Fruit fly (Drosophila melanogaster) whole organism, embryonic: Measurements from ENCODE around the gene Tis11.

Experiments
- ATbp ChIP-seq: fragments of 200-800 bp; sonication (Bioruptor generic); optimal IDR thresholded peaks from 2 replicates; lab custom pipeline; 2017; ENCODE audit warnings: missing biosample characterization, mild to moderate bottlenecking, missing genetic modification characterization, missing genetic modification reagents
- CG11085 ChIP-seq: fragments of 200-800 bp; sonication (Bioruptor generic); IDR thresholded peaks from 2 replicates; pipeline ENCODE4 v1.3.6; 2022; ENCODE audit warnings: missing biosample characterization, missing genetic modification characterization
- CG11398 ChIP-seq: fragments of 200-800 bp; sonication (Bioruptor generic); optimal IDR thresholded peaks from 2 replicates; lab custom pipeline; 2016; ENCODE audit warnings: missing biosample characterization, missing genetic modification characterization
- CG12219 ChIP-seq: fragments of 200-800 bp; sonication (Bioruptor generic); optimal IDR thresholded peaks from 3 replicates; lab custom pipeline; 2018; ENCODE audit warnings: missing biosample characterization, mild to moderate bottlenecking, missing genetic modification characterization
- CG12744 ChIP-seq: fragments of 200-800 bp; sonication (Bioruptor generic); optimal IDR thresholded peaks from 2 replicates; lab custom pipeline; 2016; ENCODE audit warnings: missing biosample characterization, missing genetic modification characterization
- CG12769 ChIP-seq: fragments of 200-800 bp; sonication (Bioruptor generic); optimal IDR thresholded peaks from 2 replicates; lab custom pipeline; 2019; ENCODE audit warnings: missing biosample characterization, mild to moderate bottlenecking, missing genetic modification characterization, moderate library complexity
- CG13296 ChIP-seq: fragments of 200-800 bp; sonication (Bioruptor generic); optimal IDR thresholded peaks from 3 replicates; lab custom pipeline; 2018; ENCODE audit warnings: missing biosample characterization, mild to moderate bottlenecking, missing genetic modification characterization
- CG13894 ChIP-seq: fragments of 200-800 bp; sonication (Bioruptor generic); optimal IDR thresholded peaks from 3 replicates; lab custom pipeline; 2018; ENCODE audit warnings: missing biosample characterization, mild to moderate bottlenecking, missing genetic modification characterization, moderate library complexity
- CG14441 ChIP-seq: fragments of 200-800 bp; sonication (Bioruptor generic); IDR thresholded peaks from 2 replicates; pipeline ENCODE4 v1.3.6; 2022; ENCODE audit warnings: missing biosample characterization, missing genetic modification characterization
- CG14667 ChIP-seq: fragments of 200-800 bp; sonication (Bioruptor generic); IDR thresholded peaks from 2 replicates; pipeline ENCODE4 v1.3.6; 2022; ENCODE audit warnings: missing biosample characterization, missing genetic modification characterization
- CG15601 ChIP-seq: fragments of 200-800 bp; sonication (Bioruptor generic); optimal IDR thresholded peaks from 3 replicates; lab custom pipeline; 2019; ENCODE audit warnings: missing biosample characterization, mild to moderate bottlenecking, missing genetic modification characterization, moderate library complexity
- CG16815 ChIP-seq: fragments of 200-800 bp; sonication (Bioruptor generic); optimal IDR thresholded peaks from 3 replicates; lab custom pipeline; 2017; ENCODE audit warnings: missing biosample characterization, mild to moderate bottlenecking, missing genetic modification characterization
- CG17359 ChIP-seq: fragments of 200-800 bp; sonication (Bioruptor generic); optimal IDR thresholded peaks from 3 replicates; lab custom pipeline; 2018; ENCODE audit warnings: missing biosample characterization, mild to moderate bottlenecking, missing genetic modification characterization, moderate library complexity
- CG17385 ChIP-seq: fragments of 200-800 bp; sonication (Bioruptor generic); optimal IDR thresholded peaks from 3 replicates; lab custom pipeline; 2018; ENCODE audit warnings: missing biosample characterization, mild to moderate bottlenecking, missing genetic modification characterization
- CG34422 ChIP-seq: fragments of 200-800 bp; sonication (Bioruptor generic); IDR thresholded peaks from 3 replicates; pipeline ENCODE4 v1.3.6; 2022; ENCODE audit warnings: missing biosample characterization, missing genetic modification characterization
- CG3838 ChIP-seq: fragments of 200-800 bp; sonication (Bioruptor generic); optimal IDR thresholded peaks from 3 replicates; lab custom pipeline; 2016; ENCODE audit warnings: missing biosample characterization, missing genetic modification characterization
- CG42726 ChIP-seq: fragments of 200-800 bp; sonication (Bioruptor generic); IDR thresholded peaks from 2 replicates; pipeline ENCODE4 v1.3.6; 2022; ENCODE audit warnings: missing biosample characterization, missing genetic modification characterization; ENCODE audit not compliant: partially characterized antibody
- CG4328 ChIP-seq: fragments of 200-800 bp; sonication (Bioruptor generic); optimal IDR thresholded peaks from 3 replicates; lab custom pipeline; 2017; ENCODE audit warnings: missing biosample characterization, missing genetic modification reagents, missing genetic modification characterization
- CG43689 ChIP-seq: fragments of 200-800 bp; sonication (Bioruptor generic); IDR thresholded peaks from 2 replicates; pipeline ENCODE4 v1.3.6; 2022; ENCODE audit warnings: missing biosample characterization, missing genetic modification characterization
- CG4617 ChIP-seq: fragments of 200-800 bp; sonication (Bioruptor generic); optimal IDR thresholded peaks from 3 replicates; lab custom pipeline; 2016; ENCODE audit warnings: missing biosample characterization, missing genetic modification characterization, borderline replicate concordance
- CG6854 ChIP-seq: fragments of 200-800 bp; sonication (Bioruptor generic); optimal IDR thresholded peaks from 3 replicates; lab custom pipeline; 2017; ENCODE audit warnings: missing biosample characterization, mild to moderate bottlenecking, missing genetic modification characterization
- CG7987 ChIP-seq: fragments of 200-800 bp; sonication (Bioruptor generic); optimal IDR thresholded peaks from 2 replicates; lab custom pipeline; 2018; ENCODE audit warnings: missing biosample characterization, mild to moderate bottlenecking, missing genetic modification characterization, moderate library complexity
- Chrac-16 ChIP-seq: fragments of 200-800 bp; sonication (Bioruptor generic); optimal IDR thresholded peaks from 3 replicates; lab custom pipeline; 2016; ENCODE audit warnings: missing biosample characterization, missing genetic modification characterization
- Dfd ChIP-seq, 2 experiments: fragments of >200 bp; optimal IDR thresholded peaks; 2 replicates each; lab custom pipeline; 2017; ENCODE audit warnings: missing biosample characterization in 2 of 2, missing genetic modification characterization in 2 of 2
- Doc2 ChIP-seq: fragments of 200-800 bp; sonication (Bioruptor generic); IDR thresholded peaks from 2 replicates; pipeline ENCODE4 v1.3.6; 2022; ENCODE audit warnings: missing biosample characterization, missing genetic modification characterization
- Doc3 ChIP-seq: fragments of 200-800 bp; sonication (Bioruptor generic); IDR thresholded peaks from 3 replicates; pipeline ENCODE4 v1.3.6; 2022; ENCODE audit warnings: missing biosample characterization, missing genetic modification characterization; ENCODE audit not compliant: partially characterized antibody
- Fer3 ChIP-seq: fragments of 200-800 bp; sonication (Bioruptor generic); optimal IDR thresholded peaks from 2 replicates; lab custom pipeline; 2018; ENCODE audit warnings: missing biosample characterization, mild to moderate bottlenecking, missing genetic modification characterization, moderate library complexity
- Hr3 ChIP-seq: fragments of 200-800 bp; sonication (Bioruptor generic); optimal IDR thresholded peaks from 3 replicates; lab custom pipeline; 2016; ENCODE audit warnings: missing biosample characterization, missing genetic modification characterization
- Mad ChIP-seq: fragments of 200-800 bp; sonication (Bioruptor generic); optimal IDR thresholded peaks from 2 replicates; lab custom pipeline; 2016; ENCODE audit warnings: missing biosample characterization, missing genetic modification characterization
- Max ChIP-seq: fragments of 200-800 bp; sonication (Bioruptor generic); optimal IDR thresholded peaks from 2 replicates; lab custom pipeline; 2016; ENCODE audit warnings: missing biosample characterization, mild to moderate bottlenecking, missing genetic modification characterization
- Mes4 ChIP-seq: fragments of 200-800 bp; sonication (Bioruptor generic); optimal IDR thresholded peaks from 2 replicates; lab custom pipeline; 2016; ENCODE audit warnings: missing biosample characterization, missing genetic modification characterization
- Myb ChIP-seq: fragments of 200-800 bp; sonication (Bioruptor generic); optimal IDR thresholded peaks from 2 replicates; lab custom pipeline; 2016; ENCODE audit warnings: missing biosample characterization, missing genetic modification characterization
- Nf-YB ChIP-seq: fragments of 200-800 bp; sonication (Bioruptor generic); optimal IDR thresholded peaks from 3 replicates; lab custom pipeline; 2019; ENCODE audit warnings: missing biosample characterization, mild to moderate bottlenecking, missing genetic modification characterization, moderate library complexity
- Nf-YC ChIP-seq: fragments of 200-800 bp; optimal IDR thresholded peaks from 3 replicates; lab custom pipeline; 2019; ENCODE audit warnings: missing biosample characterization, mild to moderate bottlenecking, missing genetic modification characterization, moderate library complexity
- Ravus ChIP-seq: fragments of 200-800 bp; sonication (Bioruptor generic); IDR thresholded peaks from 2 replicates; pipeline ENCODE4 v1.3.6; 2022; ENCODE audit warnings: missing biosample characterization, missing genetic modification characterization
- Tbp ChIP-seq: fragments of >200 bp; optimal IDR thresholded peaks from 2 replicates; lab custom pipeline; 2018; ENCODE audit warnings: missing biosample characterization, missing genetic modification characterization
- ap ChIP-seq: fragments of 200-800 bp; sonication (Bioruptor generic); IDR thresholded peaks from 2 replicates; pipeline ENCODE4 v1.3.6; 2022; ENCODE audit warnings: missing biosample characterization, missing genetic modification characterization
- bcd ChIP-seq: fragments of 200-800 bp; sonication (Bioruptor generic); optimal IDR thresholded peaks from 2 replicates; lab custom pipeline; 2017; ENCODE audit warnings: missing biosample characterization, mild to moderate bottlenecking, missing genetic modification characterization
- bowl ChIP-seq: fragments of 200-800 bp; sonication (Bioruptor generic); IDR thresholded peaks from 2 replicates; pipeline ENCODE4 v1.3.6; 2022; ENCODE audit warnings: missing biosample characterization, missing genetic modification characterization
- cad ChIP-seq: fragments of >200 bp; optimal IDR thresholded peaks from 2 replicates; lab custom pipeline; 2017; ENCODE audit warnings: missing biosample characterization, missing genetic modification characterization
- cg ChIP-seq: fragments of 200-800 bp; sonication (Bioruptor generic); optimal IDR thresholded peaks from 3 replicates; lab custom pipeline; 2019; ENCODE audit warnings: missing biosample characterization, mild to moderate bottlenecking, missing genetic modification characterization, moderate library complexity
- chm ChIP-seq: fragments of 200-800 bp; sonication (Bioruptor generic); IDR thresholded peaks from 2 replicates; pipeline ENCODE4 v1.3.6; 2022; ENCODE audit warnings: missing biosample characterization, missing genetic modification characterization
- chn ChIP-seq: fragments of 200-800 bp; sonication (Bioruptor generic); optimal IDR thresholded peaks from 2 replicates; lab custom pipeline; 2016; ENCODE audit warnings: missing biosample characterization, missing genetic modification characterization
- gcm2 ChIP-seq: fragments of 200-800 bp; sonication (Bioruptor generic); optimal IDR thresholded peaks from 2 replicates; lab custom pipeline; 2016; ENCODE audit warnings: missing biosample characterization, missing genetic modification characterization
- jing ChIP-seq: fragments of 200-800 bp; sonication (Bioruptor generic); optimal IDR thresholded peaks from 2 replicates; lab custom pipeline; 2018; ENCODE audit warnings: missing biosample characterization, mild to moderate bottlenecking, missing genetic modification characterization
- mld ChIP-seq: fragments of 200-800 bp; sonication (Bioruptor generic); IDR thresholded peaks from 3 replicates; pipeline ENCODE4 v1.3.6; 2022; ENCODE audit warnings: missing biosample characterization, missing genetic modification characterization; ENCODE audit not compliant: partially characterized antibody
- pum ChIP-seq: fragments of 200-800 bp; sonication (Bioruptor generic); optimal IDR thresholded peaks from 2 replicates; lab custom pipeline; 2016; ENCODE audit warnings: missing biosample characterization, missing genetic modification characterization
- sens-2 ChIP-seq: fragments of 200-800 bp; sonication (Bioruptor generic); IDR thresholded peaks from 2 replicates; pipeline ENCODE4 v1.3.6; 2022; ENCODE audit warnings: missing biosample characterization, missing genetic modification characterization
- sima ChIP-seq: fragments of 200-800 bp; sonication (Bioruptor generic); optimal IDR thresholded peaks from 2 replicates; lab custom pipeline; 2016; ENCODE audit warnings: missing biosample characterization, missing genetic modification characterization
- sqz ChIP-seq: fragments of 200-800 bp; sonication (Bioruptor generic); optimal IDR thresholded peaks from 3 replicates; lab custom pipeline; 2018; ENCODE audit warnings: missing biosample characterization, mild to moderate bottlenecking, missing genetic modification characterization
- sug ChIP-seq: fragments of 200-800 bp; optimal IDR thresholded peaks from 2 replicates; lab custom pipeline; 2019; ENCODE audit warnings: missing biosample characterization, mild to moderate bottlenecking, missing genetic modification characterization, moderate library complexity
- tgo ChIP-seq: fragments of 200-800 bp; sonication (Bioruptor generic); IDR thresholded peaks from 3 replicates; pipeline ENCODE4 v1.3.6; 2022; ENCODE audit warnings: missing biosample characterization, missing genetic modification characterization

The Tis11 gene

DNA sequence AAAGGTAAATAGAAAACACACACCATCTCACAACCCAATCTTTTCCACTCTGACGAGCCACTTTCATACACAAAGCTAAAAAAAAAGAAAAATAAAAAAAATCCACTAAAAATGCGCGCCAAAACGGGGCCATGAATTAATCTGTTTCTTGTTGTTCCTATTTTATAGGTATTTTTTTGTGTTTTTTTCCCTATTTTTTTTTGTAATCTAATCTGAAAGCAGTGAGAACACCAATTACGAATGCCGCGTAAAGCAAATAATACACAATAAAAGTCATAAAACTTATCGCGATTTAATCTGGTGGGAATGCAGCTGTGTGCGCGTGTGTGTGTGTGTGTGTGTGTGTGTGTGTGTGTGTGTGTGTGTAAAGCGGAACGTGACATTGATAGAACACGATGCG, 64.1 kb downstream of the Tis11 start (continued):
- TF ChIP-seq Hr3 (no peak), CG7987 (GFP tag; lab: Kevin White, UChicago) (peak; percentile 13), CG17385 (GFP tag; lab: Kevin White, UChicago) (peak; percentile 41), sug (peak; percentile 64), tgo (GFP tag; lab: Robert Waterston, UW) (no peak), cg (GFP tag; lab: Kevin White, UChicago) (peak; percentile 71), CG42726 (GFP tag; lab: Robert Waterston, UW) (no peak), Max (no peak), CG43689 (GFP tag; lab: Robert Waterston, UW) (no peak), pum (no peak), CG16815 (GFP tag; lab: Kevin White, UChicago) (no peak), chn (GFP tag; lab: Kevin White, UChicago) (no peak), Mes4 (GFP tag; lab: Kevin White, UChicago) (no peak), sens-2 (no peak), bowl (GFP tag; lab: Robert Waterston, UW) (no peak), CG4617 (no peak), Doc3 (GFP tag; lab: Robert Waterston, UW) (no peak), jing (GFP tag; lab: Kevin White, UChicago) (no peak), sima (GFP tag; lab: Kevin White, UChicago) (no peak), Doc2 (no peak), Chrac-16 (GFP tag; lab: Kevin White, UChicago) (no peak), CG12744 (GFP tag; lab: Kevin White, UChicago) (no peak), chm (GFP tag; lab: Robert Waterston, UW) (peak; percentile 39; the same call in 1 of the 2 replicates), Nf-YC (peak; percentile 9), CG14441 (GFP tag; lab: Robert Waterston, UW) (no peak), CG12219 (GFP tag; lab: Kevin White, UChicago) (no peak), CG13296 (peak; percentile 48), CG6854 (GFP tag; lab: Kevin White, UChicago) (no peak), Myb (no peak), CG12769 (tag; lab: Kevin White, UChicago) (no peak), gcm2 (GFP tag; lab: Kevin White, UChicago) (no peak), Tbp (no peak), Ravus (GFP tag; lab: Robert Waterston, UW) (no peak), Nf-YB (GFP tag; lab: Kevin White, UChicago) (no peak), ATbp (GFP tag; lab: Kevin White, UChicago) (no peak), CG13894 (tag; lab: Kevin White, UChicago) (peak; percentile 28), CG34422 (no peak), bcd (GFP tag; lab: Kevin White, UChicago) (no peak), CG14667 (GFP tag; lab: Robert Waterston, UW) (no peak), mld (GFP tag; lab: Robert Waterston, UW) (no peak), CG11085 (GFP tag; lab: Robert Waterston, UW) (no peak), sqz (GFP tag; lab: Kevin White, UChicago) (peak; percentile 91), Mad (GFP tag; lab: Kevin White, UChicago) (no peak), cad (GFP tag; lab: Kevin White, UChicago) (no peak), CG4328 (GFP tag; lab: Kevin White, UChicago) (peak; percentile 0), CG17359 (tag; lab: Kevin White, UChicago) (peak; percentile 36), CG11398 (no peak), Dfd (GFP tag; optimal IDR thresholded peaks at IDR 0.05; lab: Kevin White, UChicago) (no peak), ap (GFP tag; lab: Robert Waterston, UW) (no peak), CG3838 (GFP tag; lab: Kevin White, UChicago) (no peak), Fer3 (tag; lab: Kevin White, UChicago) (peak; percentile 14), CG15601 (tag; lab: Kevin White, UChicago) (no peak)
